Fruit fly (Drosophila melanogaster) whole organism, embryonic: Measurements from ENCODE around the gene CG33643.

Experiments used
- Awh ChIP-seq: fragments of 200-800 bp; sonication (Bioruptor generic); IDR thresholded peaks from 2 replicates; pipeline ENCODE4, ENCODE4 v1.3.6; 2022; ENCODE audit warnings: missing biosample characterization, missing genetic modification characterization
- CG10462 ChIP-seq: fragments of 200-800 bp; sonication (Bioruptor generic); optimal IDR thresholded peaks from 2 replicates; lab custom pipeline; 2016; ENCODE audit warnings: missing biosample characterization, missing genetic modification characterization
- CG11504 ChIP-seq: fragments of 200-800 bp; sonication (Bioruptor generic); optimal IDR thresholded peaks from 3 replicates; lab custom pipeline; 2019; ENCODE audit warnings: missing biosample characterization, mild to moderate bottlenecking, missing genetic modification characterization, moderate library complexity
- CG12769 ChIP-seq: fragments of 200-800 bp; sonication (Bioruptor generic); optimal IDR thresholded peaks from 2 replicates; lab custom pipeline; 2019; ENCODE audit warnings: missing biosample characterization, mild to moderate bottlenecking, missing genetic modification characterization, moderate library complexity
- CG13296 ChIP-seq: fragments of 200-800 bp; sonication (Bioruptor generic); optimal IDR thresholded peaks from 3 replicates; lab custom pipeline; 2018; ENCODE audit warnings: missing biosample characterization, mild to moderate bottlenecking, missing genetic modification characterization
- CG14441 ChIP-seq: fragments of 200-800 bp; sonication (Bioruptor generic); IDR thresholded peaks from 2 replicates; pipeline ENCODE4 v1.3.6; 2022; ENCODE audit warnings: missing biosample characterization, missing genetic modification characterization
- CG1603 ChIP-seq: fragments of 200-800 bp; sonication (Bioruptor generic); optimal IDR thresholded peaks from 2 replicates; lab custom pipeline; 2019; ENCODE audit warnings: missing biosample characterization, mild to moderate bottlenecking, missing genetic modification characterization, moderate library complexity
- CG17359 ChIP-seq: fragments of 200-800 bp; sonication (Bioruptor generic); optimal IDR thresholded peaks from 3 replicates; lab custom pipeline; 2018; ENCODE audit warnings: missing biosample characterization, mild to moderate bottlenecking, missing genetic modification characterization, moderate library complexity
- CG17385 ChIP-seq: fragments of 200-800 bp; sonication (Bioruptor generic); optimal IDR thresholded peaks from 3 replicates; lab custom pipeline; 2018; ENCODE audit warnings: missing biosample characterization, mild to moderate bottlenecking, missing genetic modification characterization
- CG2678 ChIP-seq: fragments of 200-800 bp; sonication (Bioruptor generic); optimal IDR thresholded peaks from 3 replicates; lab custom pipeline; 2019; ENCODE audit warnings: missing biosample characterization, mild to moderate bottlenecking, missing genetic modification characterization, moderate library complexity
- CG3281 ChIP-seq: fragments of 200-800 bp; sonication (Bioruptor generic); optimal IDR thresholded peaks from 3 replicates; lab custom pipeline; 2017; ENCODE audit warnings: missing biosample characterization, mild to moderate bottlenecking, missing genetic modification characterization
- CG34224 ChIP-seq: fragments of 200-800 bp; sonication (Bioruptor generic); IDR thresholded peaks from 3 replicates; pipeline ENCODE4 v1.3.6; 2022; ENCODE audit warnings: missing biosample characterization, missing genetic modification characterization; ENCODE audit not compliant: partially characterized antibody
- CG34376 ChIP-seq: fragments of 200-800 bp; sonication (Bioruptor generic); optimal IDR thresholded peaks from 2 replicates; lab custom pipeline; 2018; ENCODE audit warnings: missing biosample characterization, mild to moderate bottlenecking, missing genetic modification characterization
- CG3995 ChIP-seq: fragments of 200-800 bp; sonication (Bioruptor generic); optimal IDR thresholded peaks from 3 replicates; lab custom pipeline; 2016; ENCODE audit warnings: missing biosample characterization, missing genetic modification characterization
- CG4360 ChIP-seq: fragments of 200-800 bp; sonication (Bioruptor generic); IDR thresholded peaks from 2 replicates; pipeline ENCODE4 v1.3.6; 2022; ENCODE audit warnings: missing biosample characterization, missing genetic modification characterization
- CG5180 ChIP-seq: fragments of 200-800 bp; sonication (Bioruptor generic); optimal IDR thresholded peaks from 3 replicates; lab custom pipeline; 2017; ENCODE audit warnings: missing biosample characterization, missing genetic modification characterization, mild to moderate bottlenecking, moderate library complexity, missing genetic modification reagents
- CG6254 ChIP-seq: fragments of 200-800 bp; sonication (Bioruptor generic); optimal IDR thresholded peaks from 3 replicates; lab custom pipeline; 2017; ENCODE audit warnings: mild to moderate bottlenecking, missing biosample characterization, missing genetic modification reagents, missing genetic modification characterization
- CG6765 ChIP-seq: fragments of 200-800 bp; sonication (Bioruptor generic); optimal IDR thresholded peaks from 3 replicates; lab custom pipeline; 2017; ENCODE audit warnings: missing biosample characterization, mild to moderate bottlenecking, missing genetic modification characterization
- CG7271 ChIP-seq: fragments of 200-800 bp; sonication (Bioruptor generic); optimal IDR thresholded peaks from 2 replicates; lab custom pipeline; 2018; ENCODE audit warnings: missing biosample characterization, mild to moderate bottlenecking, missing genetic modification characterization, moderate library complexity
- CG7928 ChIP-seq: fragments of 200-800 bp; sonication (Bioruptor generic); optimal IDR thresholded peaks from 2 replicates; lab custom pipeline; 2017; ENCODE audit warnings: missing biosample characterization, mild to moderate bottlenecking, missing genetic modification characterization
- CG8388 ChIP-seq: fragments of 200-800 bp; sonication (Bioruptor generic); optimal IDR thresholded peaks from 2 replicates; lab custom pipeline; 2019; ENCODE audit warnings: missing biosample characterization, mild to moderate bottlenecking, missing genetic modification characterization, moderate library complexity
- CG9727 ChIP-seq: fragments of 200-800 bp; sonication (Bioruptor generic); optimal IDR thresholded peaks from 3 replicates; lab custom pipeline; 2017; ENCODE audit warnings: missing biosample characterization, mild to moderate bottlenecking, missing genetic modification characterization
- CG9876 ChIP-seq: fragments of 200-800 bp; sonication (Bioruptor generic); optimal IDR thresholded peaks from 2 replicates; lab custom pipeline; 2016; ENCODE audit warnings: missing biosample characterization, missing genetic modification characterization
- Dek ChIP-seq: fragments of 200-800 bp; sonication (Bioruptor generic); optimal IDR thresholded peaks from 3 replicates; lab custom pipeline; 2019; ENCODE audit warnings: missing biosample characterization, mild to moderate bottlenecking, missing genetic modification characterization, moderate library complexity
- E2f1 ChIP-seq: fragments of 200-800 bp; sonication (Bioruptor generic); IDR thresholded peaks from 2 replicates; pipeline ENCODE4 v1.3.6; 2022; ENCODE audit warnings: missing biosample characterization, missing genetic modification characterization
- HLH3B ChIP-seq: fragments of 200-800 bp; sonication (Bioruptor generic); IDR thresholded peaks from 2 replicates; pipeline ENCODE4 v1.3.6; 2022; ENCODE audit warnings: missing biosample characterization, missing genetic modification characterization
- Hsf ChIP-seq: fragments of 200-800 bp; sonication (Bioruptor generic); optimal IDR thresholded peaks from 3 replicates; lab custom pipeline; 2016; ENCODE audit warnings: missing biosample characterization, missing genetic modification characterization
- Lhr ChIP-seq: fragments of 200-800 bp; sonication (Bioruptor generic); optimal IDR thresholded peaks from 3 replicates; lab custom pipeline; 2017; ENCODE audit warnings: mild to moderate bottlenecking, missing biosample characterization, missing genetic modification reagents, missing genetic modification characterization
- Lim3 ChIP-seq: fragments of 200-800 bp; sonication (Bioruptor generic); IDR thresholded peaks from 2 replicates; pipeline ENCODE4 v1.3.6; 2022; ENCODE audit warnings: missing biosample characterization, missing genetic modification characterization
- Rx ChIP-seq: fragments of 200-800 bp; sonication (Bioruptor generic); IDR thresholded peaks from 2 replicates; pipeline ENCODE4 v1.3.6; 2022; ENCODE audit warnings: missing biosample characterization, missing genetic modification characterization
- Stat92E ChIP-seq, 3 experiments: fragments of >200 bp in 2 of 3; fragments of 200-800 bp in 1 of 3; sonication (Bioruptor generic) in 1 of 3; optimal IDR thresholded peaks; 2 replicates each; lab custom pipeline; 2017 to 2019; ENCODE audit warnings: missing biosample characterization in 3 of 3, missing genetic modification characterization in 3 of 3, mild to moderate bottlenecking in 1 of 3, moderate library complexity in 1 of 3
- ase ChIP-seq: fragments of 200-800 bp; sonication (Bioruptor generic); IDR thresholded peaks from 3 replicates; pipeline ENCODE4 v1.3.6; 2022; ENCODE audit warnings: missing biosample characterization, missing genetic modification characterization
- bsh ChIP-seq, 2 experiments: fragments of 200-800 bp; sonication (Bioruptor generic); optimal IDR thresholded peaks; 2 replicates each; lab custom pipeline; 2017 to 2018; ENCODE audit warnings: mild to moderate bottlenecking in 2 of 2, missing biosample characterization in 2 of 2, missing genetic modification characterization in 2 of 2, moderate library complexity in 1 of 2
- cas ChIP-seq: fragments of 200-800 bp; sonication (Bioruptor generic); IDR thresholded peaks from 2 replicates; pipeline ENCODE4 v1.3.6; 2022; ENCODE audit warnings: missing biosample characterization, missing genetic modification characterization
- dm ChIP-seq: fragments of 200-800 bp; sonication (Bioruptor generic); optimal IDR thresholded peaks from 3 replicates; lab custom pipeline; 2016; ENCODE audit warnings: missing biosample characterization, missing genetic modification characterization
- dpn ChIP-seq, 2 experiments: fragments of 200-800 bp; sonication (Bioruptor generic); optimal IDR thresholded peaks; 3 replicates each; lab custom pipeline; 2016; ENCODE audit warnings: missing biosample characterization in 2 of 2, missing genetic modification characterization in 2 of 2
- esg ChIP-seq: fragments of 200-800 bp; sonication (Bioruptor generic); conservative IDR thresholded peaks from 2 replicates; pipeline ENCODE4 v1.3.6; 2022; ENCODE audit warnings: missing biosample characterization, missing genetic modification characterization
- h ChIP-seq: fragments of >200 bp; optimal IDR thresholded peaks from 2 replicates; lab custom pipeline; 2017
- jing ChIP-seq: fragments of 200-800 bp; sonication (Bioruptor generic); optimal IDR thresholded peaks from 2 replicates; lab custom pipeline; 2018; ENCODE audit warnings: missing biosample characterization, mild to moderate bottlenecking, missing genetic modification characterization
- knrl ChIP-seq: fragments of 200-800 bp; sonication (Bioruptor generic); IDR thresholded peaks from 3 replicates; pipeline ENCODE4 v1.3.6; 2022; ENCODE audit warnings: missing biosample characterization, missing genetic modification characterization; ENCODE audit not compliant: partially characterized antibody
- psq ChIP-seq: fragments of 200-800 bp; sonication (Bioruptor generic); optimal IDR thresholded peaks from 2 replicates; lab custom pipeline; 2017; ENCODE audit warnings: missing biosample characterization, missing genetic modification characterization
- rib ChIP-seq: fragments of 200-800 bp; sonication (Bioruptor generic); IDR thresholded peaks from 2 replicates; pipeline ENCODE4 v1.3.6; 2022; ENCODE audit warnings: missing biosample characterization, missing genetic modification characterization
- sim ChIP-seq: fragments of 200-800 bp; sonication (Bioruptor generic); IDR thresholded peaks from 2 replicates; pipeline ENCODE4 v1.3.6; 2022; ENCODE audit warnings: missing biosample characterization, missing genetic modification characterization
- slou ChIP-seq: fragments of 200-800 bp; sonication (Bioruptor generic); optimal IDR thresholded peaks from 3 replicates; lab custom pipeline; 2016; ENCODE audit warnings: missing biosample characterization, missing genetic modification characterization
- slp2 ChIP-seq: fragments of 200-800 bp; sonication (Bioruptor generic); optimal IDR thresholded peaks from 2 replicates; lab custom pipeline; 2016; ENCODE audit warnings: missing biosample characterization, missing genetic modification characterization
- sna ChIP-seq: fragments of 200-800 bp; sonication (Bioruptor generic); IDR thresholded peaks from 2 replicates; pipeline ENCODE4 v1.3.6; 2022; ENCODE audit warnings: missing biosample characterization, missing genetic modification characterization; ENCODE audit not compliant: partially characterized antibody
- tgo ChIP-seq: fragments of 200-800 bp; sonication (Bioruptor generic); IDR thresholded peaks from 3 replicates; pipeline ENCODE4 v1.3.6; 2022; ENCODE audit warnings: missing biosample characterization, missing genetic modification characterization
- vvl ChIP-seq: fragments of 200-800 bp; sonication (Bioruptor generic); IDR thresholded peaks from 2 replicates; pipeline ENCODE4 v1.3.6; 2022; ENCODE audit warnings: missing biosample characterization, missing genetic modification characterization
- wor ChIP-seq: fragments of 200-800 bp; sonication (Bioruptor generic); IDR thresholded peaks from 2 replicates; pipeline ENCODE4 v1.3.6; 2022; ENCODE audit warnings: missing biosample characterization, missing genetic modification characterization
- zfh2 ChIP-seq: fragments of 200-800 bp; sonication (Bioruptor generic); optimal IDR thresholded peaks from 2 replicates; lab custom pipeline; 2016; ENCODE audit warnings: missing biosample characterization, missing genetic modification characterization

The CG33643 gene

DNA sequence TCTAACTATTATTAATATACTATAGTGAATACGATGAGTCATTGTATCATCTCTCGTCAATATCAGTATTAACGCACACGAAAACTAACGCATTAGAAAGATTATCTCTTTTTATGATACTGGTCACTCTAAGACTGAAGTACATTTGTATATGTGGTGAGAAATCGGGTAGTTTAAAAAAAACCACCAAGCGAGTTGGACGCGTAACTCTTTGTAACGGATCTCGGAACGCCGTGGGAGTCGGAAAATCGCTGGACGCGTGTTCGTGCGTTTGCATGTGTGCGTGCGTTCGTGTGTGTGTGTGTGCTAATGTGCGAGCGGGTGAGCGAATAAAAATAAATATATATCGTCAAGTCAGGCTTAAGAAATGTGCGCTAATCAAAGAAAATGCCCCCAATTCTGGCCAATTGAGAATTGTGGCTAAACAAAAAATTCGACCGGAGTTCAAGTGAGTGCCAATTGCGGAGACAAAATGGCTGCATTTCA is 19.1 kb downstream of the CG33643 start, which contains the start of gene kuz (continued):
- no peak; the same call in 1 of the 2 replicates for TF ChIP-seq CG14441 (GFP tag; lab: Robert Waterston, UW)
- TF ChIP-seq CG9876 (GFP tag; lab: Kevin White, UChicago), result peak; percentile 7
- no peak; the same call in 2 of the 3 replicates for TF ChIP-seq ase
- TF ChIP-seq rib (GFP tag; lab: Robert Waterston, UW), result peak; percentile 82; the same call in 1 of the 2 replicates
- peak; percentile 72 for TF ChIP-seq Dek (tag; lab: Kevin White, UChicago)
- peak; percentile 42 for TF ChIP-seq CG17359
- TF ChIP-seq psq, result no peak
- no peak for TF ChIP-seq cas (GFP tag; lab: Robert Waterston, UW)
- no peak for TF ChIP-seq CG10462 (GFP tag; lab: Kevin White, UChicago)
- TF ChIP-seq h (lab: Kevin White, UChicago), result no peak
- no peak for TF ChIP-seq slp2
- TF ChIP-seq CG17385 (GFP tag; lab: Kevin White, UChicago), result peak; percentile 56
- no peak; the same call in 1 of the 3 replicates for TF ChIP-seq knrl (GFP tag; lab: Robert Waterston, UW)
- no peak for TF ChIP-seq CG3995 (GFP tag; lab: Kevin White, UChicago)
- TF ChIP-seq Lhr (GFP tag; lab: Kevin White, UChicago), result no peak
- TF ChIP-seq wor (GFP tag; lab: Robert Waterston, UW), result no peak
- TF ChIP-seq slou, result no peak
- no peak for TF ChIP-seq CG3281 (GFP tag; lab: Kevin White, UChicago)
- TF ChIP-seq CG2678 (tag; lab: Kevin White, UChicago), result peak; percentile 48
- TF ChIP-seq bsh (GFP tag; optimal IDR thresholded peaks at IDR 0.05; lab: Kevin White, UChicago), result no peak
- TF ChIP-seq CG9727 (GFP tag; lab: Kevin White, UChicago), result no peak
- no peak for TF ChIP-seq Rx
- peak; percentile 65 for TF ChIP-seq CG1603
- TF ChIP-seq Hsf (GFP tag; lab: Kevin White, UChicago), result no peak
- peak; percentile 50 for TF ChIP-seq dm (GFP tag; lab: Kevin White, UChicago)
- no peak for TF ChIP-seq esg
- peak; percentile 38; the same call in 1 of the 2 replicates for TF ChIP-seq HLH3B (GFP tag; lab: Robert Waterston, UW)
- TF ChIP-seq CG13296 (GFP tag; lab: Kevin White, UChicago), result peak; percentile 37
- peak; percentile 41 for TF ChIP-seq CG8388 (GFP tag; lab: Kevin White, UChicago)
- TF ChIP-seq Awh (GFP tag; lab: Robert Waterston, UW), result no peak
- peak; percentile 61 for TF ChIP-seq sna (GFP tag; lab: Robert Waterston, UW)
- TF ChIP-seq CG6765 (GFP tag; lab: Kevin White, UChicago), result peak; percentile 55
- TF ChIP-seq E2f1 (GFP tag; lab: Robert Waterston, UW), result no peak
- TF ChIP-seq sim (GFP tag; lab: Robert Waterston, UW), result 0 out of 2 replicates have a peak, but pooled peaks have one; percentile 15
- peak; percentile 51; the same call in 2 of the 3 replicates for TF ChIP-seq CG34224 (GFP tag; lab: Robert Waterston, UW)
- TF ChIP-seq CG5180 (GFP tag; lab: Kevin White, UChicago), result no peak
- TF ChIP-seq CG6254 (GFP tag; lab: Kevin White, UChicago), result peak; percentile 4
- TF ChIP-seq CG4360 (GFP tag; lab: Robert Waterston, UW), result peak; percentile 32; the same call in 1 of the 2 replicates
- no peak for TF ChIP-seq CG7271 (tag; lab: Kevin White, UChicago)
- no peak; the same call in 2 of the 3 replicates for TF ChIP-seq tgo (GFP tag; lab: Robert Waterston, UW)
- no peak for TF ChIP-seq jing (GFP tag; lab: Kevin White, UChicago)
- TF ChIP-seq CG11504, result peak; percentile 34
- TF ChIP-seq CG7928 (GFP tag; lab: Kevin White, UChicago), result no peak
- TF ChIP-seq vvl (GFP tag; lab: Robert Waterston, UW), result peak; percentile 71; the same call in 1 of the 2 replicates
- TF ChIP-seq Stat92E (GFP tag; optimal IDR thresholded peaks at IDR 0.05; lab: Kevin White, UChicago), result peak in 1 of 3 experiments; percentile 18
- TF ChIP-seq Lim3 (GFP tag; lab: Robert Waterston, UW), result no peak
- peak; percentile 46 for TF ChIP-seq CG34376 (GFP tag; lab: Kevin White, UChicago)
- TF ChIP-seq dpn (GFP tag; optimal IDR thresholded peaks at IDR 0.05; lab: Kevin White, UChicago), result peak in 1 of 2 experiments; percentile 29
- TF ChIP-seq zfh2 (GFP tag; lab: Kevin White, UChicago), result no peak
- TF ChIP-seq CG12769, result peak; percentile 54
